Worm (Caenorhabditis elegans) whole organism, L4 larva: ENCODE results near the gene R11G10.3.
A peak's percentile ranks its signal among the peaks of the same experiment; 100 is the strongest.

Experiments
- D1046.2 ChIP-seq: fragments of 200-800 bp; sonication (Bioruptor generic); IDR thresholded peaks from 2 replicates; pipeline ENCODE4 v1.3.6; 2022; ENCODE audit warnings: missing genetic modification characterization, missing compliant biosample characterization
- T20F7.1 ChIP-seq: fragments of 200-800 bp; sonication (Bioruptor generic); optimal IDR thresholded peaks from 2 replicates; lab custom pipeline; 2018; ENCODE audit warnings: mild to moderate bottlenecking, missing genetic modification characterization, missing compliant biosample characterization
- Y48G9A.11 ChIP-seq: fragments of 200-800 bp; sonication (Bioruptor generic); IDR thresholded peaks from 2 replicates; pipeline ENCODE4 v1.3.6; 2022; ENCODE audit warnings: missing genetic modification reagents, missing genetic modification characterization, missing compliant biosample characterization
- Y5F2A.4 ChIP-seq: fragments of 200-800 bp; sonication (Bioruptor generic); optimal IDR thresholded peaks from 2 replicates; lab custom pipeline; 2018; ENCODE audit warnings: mild to moderate bottlenecking, missing genetic modification characterization, missing compliant biosample characterization
- aha-1 ChIP-seq: fragments of 150-350 bp; peaks from one replicate; lab custom pipeline; 2014; ENCODE audit warnings: missing biosample characterization, missing genetic modification characterization
- aly-2 ChIP-seq: sonication (generic microtip); optimal IDR thresholded peaks from 2 replicates; lab custom pipeline; 2018; ENCODE audit warnings: missing biosample characterization, missing genetic modification characterization
- ama-1 ChIP-seq: fragments of 150-350 bp; optimal IDR thresholded peaks from 2 replicates; lab custom pipeline; 2014; ENCODE audit warnings: inconsistent platforms, mixed read lengths
- attf-4 ChIP-seq: sonication (generic microtip); optimal IDR thresholded peaks from 3 replicates; lab custom pipeline; 2017; ENCODE audit warnings: missing biosample characterization, missing genetic modification characterization
- ceh-44 ChIP-seq: fragments of 200-800 bp; sonication (Bioruptor generic); IDR thresholded peaks from 2 replicates; pipeline ENCODE4 v1.3.6; 2022; ENCODE audit warnings: missing genetic modification reagents, missing genetic modification characterization, missing compliant biosample characterization
- ceh-62 ChIP-seq: sonication (generic microtip); optimal IDR thresholded peaks from 2 replicates; lab custom pipeline; 2017; ENCODE audit warnings: missing biosample characterization, missing genetic modification characterization
- ceh-82 ChIP-seq: sonication (generic microtip); optimal IDR thresholded peaks from 2 replicates; lab custom pipeline; 2017; ENCODE audit warnings: missing biosample characterization, missing genetic modification characterization
- ctbp-1 ChIP-seq: fragments of 200-800 bp; sonication (Bioruptor generic); IDR thresholded peaks from 2 replicates; pipeline ENCODE4 v1.3.6; 2022; ENCODE audit warnings: missing genetic modification reagents, missing genetic modification characterization, missing compliant biosample characterization
- daf-12 ChIP-seq: fragments of 150-350 bp; optimal IDR thresholded peaks from 2 replicates; lab custom pipeline; 2014; ENCODE audit warnings: missing biosample characterization, missing genetic modification reagents, missing genetic modification characterization
- daf-16 ChIP-seq, 3 experiments: sonication (generic microtip); optimal IDR thresholded peaks; 2 replicates each; lab custom pipeline; 2016 to 2017; ENCODE audit warnings: missing genetic modification characterization in 3 of 3, missing genetic modification reagents in 3 of 3, mild to moderate bottlenecking in 2 of 3, missing compliant biosample characterization in 2 of 3, missing biosample characterization in 1 of 3, moderate library complexity in 1 of 3
- dmd-6 ChIP-seq: fragments of 200-800 bp; sonication (Bioruptor generic); IDR thresholded peaks from 2 replicates; pipeline ENCODE4 v1.3.6; 2022; ENCODE audit warnings: missing genetic modification reagents, missing genetic modification characterization, missing compliant biosample characterization
- dmd-9 ChIP-seq: fragments of 200-800 bp; sonication (Bioruptor generic); IDR thresholded peaks from 2 replicates; pipeline ENCODE4 v1.3.6; 2022; ENCODE audit warnings: missing genetic modification reagents, missing genetic modification characterization, missing compliant biosample characterization
- duxl-1 ChIP-seq: sonication (generic microtip); optimal IDR thresholded peaks from 2 replicates; lab custom pipeline; 2016; ENCODE audit warnings: mild to moderate bottlenecking, missing genetic modification characterization, moderate library complexity, missing compliant biosample characterization; ENCODE audit not compliant: poor library complexity
- egl-43 ChIP-seq: fragments of 200-800 bp; sonication (Bioruptor generic); IDR thresholded peaks from 2 replicates; pipeline ENCODE4 v1.3.6; 2022; ENCODE audit warnings: missing genetic modification reagents, missing genetic modification characterization, missing compliant biosample characterization
- fos-1 ChIP-seq: fragments of 150-350 bp; optimal IDR thresholded peaks from 2 replicates; lab custom pipeline; 2014; ENCODE audit warnings: missing biosample characterization, missing genetic modification characterization
- hif-1 ChIP-seq, 2 experiments: sonication (generic microtip); optimal IDR thresholded peaks; 2 replicates each; lab custom pipeline; 2016 to 2017; ENCODE audit warnings: missing compliant biosample characterization in 2 of 2, missing genetic modification characterization in 2 of 2, missing genetic modification reagents in 2 of 2, missing genotype in 2 of 2, mild to moderate bottlenecking in 1 of 2
- jun-1 ChIP-seq: fragments of 150-350 bp; optimal IDR thresholded peaks from 2 replicates; lab custom pipeline; 2014; ENCODE audit warnings: missing biosample characterization, missing genetic modification reagents, missing genetic modification characterization
- lim-7 ChIP-seq: fragments of 200-800 bp; sonication (Bioruptor generic); IDR thresholded peaks from 2 replicates; pipeline ENCODE4 v1.3.6; 2022; ENCODE audit warnings: missing genetic modification characterization, missing compliant biosample characterization
- lin-1 ChIP-seq: fragments of 200-800 bp; sonication (Bioruptor generic); IDR thresholded peaks from 2 replicates; pipeline ENCODE4 v1.3.6; 2022; ENCODE audit warnings: missing genetic modification reagents, missing genetic modification characterization, missing compliant biosample characterization
- lin-15B ChIP-seq: fragments of 150-350 bp; sonication (generic microtip); optimal IDR thresholded peaks from 3 replicates; lab custom pipeline; 2014; ENCODE audit warnings: missing biosample characterization, missing genetic modification characterization
- lin-29 ChIP-seq: fragments of 200-800 bp; sonication (Bioruptor generic); IDR thresholded peaks from 2 replicates; pipeline ENCODE4 v1.3.6; 2022; ENCODE audit warnings: missing genetic modification reagents, missing genetic modification characterization, missing compliant biosample characterization
- lin-39 ChIP-seq: fragments of 150-350 bp; optimal IDR thresholded peaks from 2 replicates; lab custom pipeline; 2014; ENCODE audit warnings: missing biosample characterization, missing genetic modification reagents, missing genetic modification characterization
- lir-3 ChIP-seq: sonication (generic microtip); optimal IDR thresholded peaks from 2 replicates; lab custom pipeline; 2016; ENCODE audit warnings: mild to moderate bottlenecking, missing genetic modification characterization, missing compliant biosample characterization
- lsy-2 ChIP-seq, 2 experiments: fragments of 150-350 bp in 1 of 2; sonication (generic microtip) in 1 of 2; optimal IDR thresholded peaks; 2 replicates each; lab custom pipeline; 2014 to 2017; ENCODE audit warnings: missing biosample characterization in 2 of 2, missing genetic modification characterization in 2 of 2
- madf-5 ChIP-seq, 2 experiments: fragments of 200-800 bp; sonication (Bioruptor generic); IDR thresholded peaks; 2 replicates each; pipeline ENCODE4 v1.3.6; 2022; ENCODE audit warnings: missing compliant biosample characterization in 2 of 2, missing genetic modification characterization in 2 of 2
- madf-9 ChIP-seq: fragments of 200-800 bp; sonication (Bioruptor generic); conservative IDR thresholded peaks from 2 replicates; pipeline ENCODE4 v1.3.6; 2022; ENCODE audit warnings: missing genetic modification reagents, missing genetic modification characterization, missing compliant biosample characterization
- mes-2 ChIP-seq: sonication (generic microtip); optimal IDR thresholded peaks from 2 replicates; lab custom pipeline; 2016; ENCODE audit warnings: missing genotype, mild to moderate bottlenecking, missing genetic modification characterization, missing compliant biosample characterization; ENCODE audit not compliant: poor library complexity, severe bottlenecking
- mxl-3 ChIP-seq: fragments of 200-800 bp; sonication (Bioruptor generic); optimal IDR thresholded peaks from 2 replicates; lab custom pipeline; 2018; ENCODE audit warnings: mild to moderate bottlenecking, missing genetic modification characterization, missing compliant biosample characterization
- nhr-10 ChIP-seq: fragments of 150-350 bp; optimal IDR thresholded peaks from 2 replicates; lab custom pipeline; 2014; ENCODE audit warnings: missing biosample characterization, missing genetic modification characterization
- nhr-102 ChIP-seq: sonication (generic microtip); optimal IDR thresholded peaks from 2 replicates; lab custom pipeline; 2016; ENCODE audit warnings: mild to moderate bottlenecking, missing genetic modification characterization, moderate library complexity, missing compliant biosample characterization
- nhr-11 ChIP-seq: fragments of 150-350 bp; optimal IDR thresholded peaks from 2 replicates; lab custom pipeline; 2014; ENCODE audit warnings: missing biosample characterization, missing genetic modification characterization
- nhr-237 ChIP-seq: sonication (generic microtip); optimal IDR thresholded peaks from 2 replicates; lab custom pipeline; 2017; ENCODE audit warnings: missing biosample characterization, missing genetic modification characterization
- nhr-41 ChIP-seq: fragments of 200-800 bp; sonication (Bioruptor generic); IDR thresholded peaks from 2 replicates; pipeline ENCODE4 v1.3.6; 2022; ENCODE audit warnings: missing genetic modification reagents, missing genetic modification characterization, missing compliant biosample characterization
- nhr-48 ChIP-seq: sonication (generic microtip); optimal IDR thresholded peaks from 2 replicates; lab custom pipeline; 2016; ENCODE audit warnings: mild to moderate bottlenecking, missing genetic modification characterization, missing compliant biosample characterization
- nhr-76 ChIP-seq: fragments of 150-350 bp; optimal IDR thresholded peaks from 2 replicates; lab custom pipeline; 2014; ENCODE audit warnings: missing biosample characterization, missing genetic modification characterization
- rbr-2 ChIP-seq: sonication (generic microtip); optimal IDR thresholded peaks from 2 replicates; lab custom pipeline; 2016; ENCODE audit warnings: missing genotype, missing genetic modification characterization, missing compliant biosample characterization
- saeg-2 ChIP-seq: fragments of 200-800 bp; sonication (Bioruptor generic); IDR thresholded peaks from 2 replicates; pipeline ENCODE4 v1.3.6; 2022; ENCODE audit warnings: missing genetic modification reagents, missing genetic modification characterization, missing compliant biosample characterization
- sdz-12 ChIP-seq: fragments of 200-800 bp; sonication (Bioruptor generic); optimal IDR thresholded peaks from 2 replicates; lab custom pipeline; 2018; ENCODE audit warnings: mild to moderate bottlenecking, missing genetic modification characterization, missing compliant biosample characterization
- set-16 ChIP-seq: fragments of 200-800 bp; sonication (Bioruptor generic); IDR thresholded peaks from 2 replicates; pipeline ENCODE4 v1.3.6; 2022; ENCODE audit warnings: missing genetic modification reagents, missing genetic modification characterization, missing compliant biosample characterization
- snpc-1.2 ChIP-seq: fragments of 200-800 bp; sonication (Bioruptor generic); IDR thresholded peaks from 2 replicates; pipeline ENCODE4 v1.3.6; 2022; ENCODE audit warnings: missing genetic modification reagents, missing genetic modification characterization, missing compliant biosample characterization
- snpc-4 ChIP-seq: fragments of 150-350 bp; optimal IDR thresholded peaks from 2 replicates; lab custom pipeline; 2014; ENCODE audit warnings: missing biosample characterization, missing genetic modification characterization
- spr-3 ChIP-seq: fragments of 200-800 bp; sonication (Bioruptor generic); optimal IDR thresholded peaks from 2 replicates; lab custom pipeline; 2018; ENCODE audit warnings: mild to moderate bottlenecking, missing genetic modification characterization, missing compliant biosample characterization
- unc-130 ChIP-seq: sonication (generic microtip); optimal IDR thresholded peaks from 2 replicates; lab custom pipeline; 2016; ENCODE audit warnings: missing genetic modification reagents, missing genetic modification characterization, missing compliant biosample characterization
- unc-39 ChIP-seq: sonication (generic microtip); optimal IDR thresholded peaks from 2 replicates; lab custom pipeline; 2017; ENCODE audit warnings: missing biosample characterization, missing genetic modification characterization
- zag-1 ChIP-seq: fragments of 150-350 bp; optimal IDR thresholded peaks from 2 replicates; lab custom pipeline; 2014; ENCODE audit warnings: missing biosample characterization, missing genetic modification characterization
- ztf-11 ChIP-seq: fragments of 150-350 bp; optimal IDR thresholded peaks from 2 replicates; lab custom pipeline; 2014; ENCODE audit warnings: missing biosample characterization, missing genetic modification characterization
- ztf-7 ChIP-seq: fragments of 150-350 bp; optimal IDR thresholded peaks from 2 replicates; lab custom pipeline; 2014; ENCODE audit warnings: missing biosample characterization, missing genetic modification characterization

The R11G10.3 gene

DNA sequence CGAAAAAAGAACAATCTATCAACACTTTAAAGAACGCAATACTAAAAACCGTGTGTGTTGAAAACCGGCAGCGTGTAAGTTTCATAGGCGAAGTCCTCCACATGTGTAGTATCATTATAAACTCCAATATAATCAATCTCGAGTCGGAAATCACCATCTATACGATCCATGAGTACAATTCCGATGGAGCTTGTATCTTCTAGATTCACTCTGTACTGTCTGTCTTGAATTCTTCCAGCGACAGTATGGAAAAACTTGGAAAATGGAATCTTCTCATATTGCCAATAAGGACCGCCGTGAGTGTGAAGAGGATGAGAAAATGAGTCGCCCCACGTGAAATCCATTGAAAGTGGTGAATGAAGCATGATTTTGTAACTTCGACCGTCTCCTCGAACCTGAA, 43.7 kb downstream of the R11G10.3 start (continued):
- no peak for TF ChIP-seq unc-39
- no peak for TF ChIP-seq madf-5 (GFP tag; IDR thresholded peaks at IDR 0.05; lab: Robert Waterston, UW)
- no peak for TF ChIP-seq fos-1
- no peak for TF ChIP-seq lim-7 (GFP tag; lab: Robert Waterston, UW)
- no peak for TF ChIP-seq ceh-44 (GFP tag; lab: Robert Waterston, UW)
- no peak for TF ChIP-seq ztf-7
- TF ChIP-seq lsy-2 (tag; optimal IDR thresholded peaks at IDR 0.05; lab: Kevin White, UChicago), result peak in 1 of 2 experiments; percentile 14
- no peak for TF ChIP-seq nhr-41
- peak; percentile 40 for TF ChIP-seq T20F7.1
- peak; percentile 7 for TF ChIP-seq spr-3
- TF ChIP-seq nhr-48, result peak; percentile 31
- TF ChIP-seq egl-43, result no peak
- TF ChIP-seq attf-4 (tag; lab: Kevin White, UChicago), result no peak
- TF ChIP-seq dmd-6 (GFP tag; lab: Robert Waterston, UW), result 0 out of 2 replicates have a peak, but pooled peaks have one; percentile 42
- no peak for TF ChIP-seq lin-29 (GFP tag; lab: Robert Waterston, UW)
- TF ChIP-seq saeg-2 (GFP tag; lab: Robert Waterston, UW), result 0 out of 2 replicates have a peak, but pooled peaks have one; percentile 64
- TF ChIP-seq madf-9, result no peak
- TF ChIP-seq unc-130 (GFP tag; lab: Kevin White, UChicago), result no peak
- TF ChIP-seq aha-1, result peak; percentile 88
- no peak for TF ChIP-seq set-16 (GFP tag; lab: Robert Waterston, UW)
- TF ChIP-seq nhr-76, result no peak
- peak; percentile 23 for TF ChIP-seq nhr-102 (tag; lab: Kevin White, UChicago)
- TF ChIP-seq ama-1 (lab: Kevin White, UChicago), result peak; percentile 65
- no peak for TF ChIP-seq jun-1 (tag; lab: Kevin White, UChicago)
- TF ChIP-seq dmd-9 (GFP tag; lab: Robert Waterston, UW), result no peak
- TF ChIP-seq zag-1 (tag; lab: Kevin White, UChicago), result no peak
- no peak for TF ChIP-seq daf-16 (GFP tag; optimal IDR thresholded peaks at IDR 0.05; lab: Kevin White, UChicago)
- peak; percentile 25 for TF ChIP-seq daf-16 (tag; optimal IDR thresholded peaks at IDR 0.05; lab: Kevin White, UChicago)
- TF ChIP-seq Y5F2A.4 (GFP tag; lab: Kevin White, UChicago), result no peak
- no peak for TF ChIP-seq aly-2 (tag; lab: Kevin White, UChicago)
- TF ChIP-seq nhr-237 (tag; lab: Kevin White, UChicago), result no peak
- TF ChIP-seq mes-2, result peak; percentile 45
- no peak for TF ChIP-seq rbr-2 (tag; lab: Kevin White, UChicago)
- 0 out of 2 replicates have a peak, but pooled peaks have one; percentile 9 for TF ChIP-seq D1046.2 (GFP tag; lab: Robert Waterston, UW)
- TF ChIP-seq ceh-82 (tag; lab: Kevin White, UChicago), result no peak
- no peak for TF ChIP-seq nhr-10 (tag; lab: Kevin White, UChicago)
- no peak for TF ChIP-seq lin-39 (tag; lab: Kevin White, UChicago)
- no peak for TF ChIP-seq sdz-12 (GFP tag; lab: Kevin White, UChicago)
- no peak for TF ChIP-seq lin-1

DNA sequence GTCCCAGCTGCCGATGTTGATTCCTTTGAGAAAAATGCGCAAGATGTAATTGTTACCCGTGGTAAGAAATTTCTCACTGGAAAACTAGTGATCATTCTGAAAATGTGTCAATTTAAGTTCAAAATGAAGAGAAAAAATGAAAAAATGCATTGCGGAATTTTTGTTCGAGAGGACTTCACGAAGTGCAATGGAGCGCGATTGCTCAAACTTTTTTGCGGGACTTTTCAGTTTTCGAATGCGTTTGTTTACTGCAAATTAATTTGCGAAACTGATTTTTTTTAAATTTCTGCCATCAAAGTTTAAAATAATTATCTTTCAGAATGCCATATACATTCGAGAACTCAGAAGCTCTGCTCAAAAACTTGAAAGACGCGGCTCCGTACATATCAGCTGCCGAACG, 45.2 kb downstream of the R11G10.3 start, which contains the start of the genes nuaf-1 and bir-2:
nuaf-1 (minus strand) TSS at position 98 of the 400 bp plus-strand sequence.
bir-2 (plus strand) TSS at position 318 of the 400 bp plus-strand sequence.
- no peak for TF ChIP-seq madf-5 (GFP tag; IDR thresholded peaks at IDR 0.05; lab: Robert Waterston, UW)
- no peak for TF ChIP-seq ceh-82 (tag; lab: Kevin White, UChicago)
- no peak for TF ChIP-seq ceh-62 (tag; lab: Kevin White, UChicago)
- TF ChIP-seq set-16 (GFP tag; lab: Robert Waterston, UW), result no peak
- no peak for TF ChIP-seq dmd-6 (GFP tag; lab: Robert Waterston, UW)
- no peak for TF ChIP-seq fos-1
- no peak for TF ChIP-seq lir-3
- peak; percentile 29 for TF ChIP-seq lin-15B (tag; lab: Kevin White, UChicago)
- TF ChIP-seq jun-1 (tag; lab: Kevin White, UChicago), result no peak
- no peak for TF ChIP-seq dmd-9 (GFP tag; lab: Robert Waterston, UW)
- TF ChIP-seq ztf-11 (tag; lab: Kevin White, UChicago), result no peak
- TF ChIP-seq duxl-1 (tag; lab: Kevin White, UChicago), result no peak
- no peak for TF ChIP-seq lin-1
- TF ChIP-seq mxl-3 (GFP tag; lab: Kevin White, UChicago), result no peak
- peak in 1 of 2 experiments; percentile 4 for TF ChIP-seq hif-1 (tag; optimal IDR thresholded peaks at IDR 0.05; lab: Kevin White, UChicago)
- no peak for TF ChIP-seq Y48G9A.11 (GFP tag; lab: Robert Waterston, UW)
- TF ChIP-seq daf-12 (tag; lab: Kevin White, UChicago), result no peak
- no peak for TF ChIP-seq nhr-41
- TF ChIP-seq rbr-2 (tag; lab: Kevin White, UChicago), result no peak
- TF ChIP-seq aha-1, result peak; percentile 86
- TF ChIP-seq snpc-4 (tag; lab: Kevin White, UChicago), result no peak
- no peak for TF ChIP-seq ama-1 (lab: Kevin White, UChicago)
- TF ChIP-seq snpc-1.2 (GFP tag; lab: Robert Waterston, UW), result 0 out of 2 replicates have a peak, but pooled peaks have one; percentile 37
- no peak for TF ChIP-seq sdz-12 (GFP tag; lab: Kevin White, UChicago)
- no peak for TF ChIP-seq ctbp-1 (GFP tag; lab: Robert Waterston, UW)
- TF ChIP-seq nhr-11 (tag; lab: Kevin White, UChicago), result no peak
- no peak for TF ChIP-seq D1046.2 (GFP tag; lab: Robert Waterston, UW)
